Worm (Caenorhabditis elegans): Measurements from ENCODE around the gene enpl-1.

enpl-1 gene

DNA sequence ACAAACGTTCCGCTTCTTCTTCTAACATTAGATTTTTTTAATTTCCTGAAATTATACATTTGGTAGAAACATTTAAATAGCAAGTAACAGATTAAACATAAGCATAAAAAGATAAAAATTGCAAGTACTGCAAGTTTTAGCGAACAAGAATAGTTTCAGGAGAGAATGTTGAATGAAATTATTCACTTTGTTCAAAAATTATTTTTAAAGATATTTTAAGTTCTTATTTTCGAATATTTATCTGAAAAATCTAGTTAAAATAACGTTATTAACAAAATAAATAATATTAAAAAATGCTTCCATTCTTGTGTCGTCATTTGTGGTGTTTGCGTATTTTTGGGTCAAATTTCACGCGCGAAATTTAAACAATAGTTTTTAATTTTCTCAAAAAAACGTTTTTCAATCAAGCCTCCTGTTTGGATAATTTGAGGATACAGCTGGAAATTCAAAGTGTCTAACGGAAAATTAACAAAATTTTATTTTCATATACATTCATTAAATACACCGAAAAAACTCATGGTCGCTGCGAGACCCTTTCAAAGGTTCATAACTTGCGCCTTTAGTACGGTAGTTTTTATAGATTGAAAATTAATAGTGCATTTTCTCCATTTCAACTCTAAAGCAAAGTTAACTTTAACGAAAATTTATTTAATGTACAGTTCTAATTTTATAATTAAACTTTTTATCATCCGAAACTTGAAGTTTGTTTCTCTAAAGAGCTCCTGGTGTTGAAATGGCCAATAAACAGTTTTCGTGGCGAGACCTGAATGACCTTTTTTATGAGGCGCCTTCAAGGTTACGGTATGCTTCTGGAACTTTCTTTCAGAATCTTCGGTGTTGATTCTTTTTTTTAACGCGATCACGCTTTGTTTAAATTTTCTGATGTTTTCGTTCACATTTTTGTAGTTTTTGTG, 23.5 kb downstream of the enpl-1 start, which contains the start of gene skih-2:
Gene skih-2 (minus strand): TSS at position 51 of the 914 bp plus-strand sequence.
- TF ChIP-seq lin-15B (tag; optimal IDR thresholded peaks at IDR 0.05) (peak; percentile 28), nhr-25 (tag; optimal IDR thresholded peaks at IDR 0.05) (peak; percentile 14), nhr-23 (tag; optimal IDR thresholded peaks at IDR 0.05) (peak; percentile 33), ZK546.5 (tag; optimal IDR thresholded peaks at IDR 0.05) (no peak), nfya-1 (tag; optimal IDR thresholded peaks at IDR 0.05; ENCODE audit: insufficient read depth) (peak; percentile 62), jun-1 (tag; optimal IDR thresholded peaks at IDR 0.05) (no peak), zag-1 (tag; optimal IDR thresholded peaks at IDR 0.05) (no peak), pha-4 (tag; optimal IDR thresholded peaks at IDR 0.05) (peak; percentile 73)

- TF ChIP-seq elt-3 (tag; optimal IDR thresholded peaks at IDR 0.05) (no peak), ceh-9 (tag; optimal IDR thresholded peaks at IDR 0.05) (no peak), nhr-43 (tag; optimal IDR thresholded peaks at IDR 0.05; ENCODE audit: poor library complexity, severe bottlenecking) (no peak), daf-12 (tag; optimal IDR thresholded peaks at IDR 0.05) (no peak), snpc-4 (tag; optimal IDR thresholded peaks at IDR 0.05) (no peak), pha-4 (tag; optimal IDR thresholded peaks at IDR 0.05) (no peak), elt-1 (tag; optimal IDR thresholded peaks at IDR 0.05) (no peak), fkh-2 (tag; optimal IDR thresholded peaks at IDR 0.05) (no peak), skn-1 (tag; optimal IDR thresholded peaks at IDR 0.05) (no peak), nhr-67 (tag; optimal IDR thresholded peaks at IDR 0.05) (no peak)
Observed at ce11 chrIV:11143228-11143444, 24.0 kb downstream of the enpl-1 start, which contains the start of gene F01G4.4. Gene F01G4.4 (plus strand): TSS chrIV:11143345.

ce11 chrIV:11145929-11146339, 26.8 kb downstream of the enpl-1 start:
- TF ChIP-seq nhr-23 (tag; optimal IDR thresholded peaks at IDR 0.05) (no peak), ceh-16 (tag; optimal IDR thresholded peaks at IDR 0.05) (no peak), elt-1 (tag; optimal IDR thresholded peaks at IDR 0.05) (no peak), mdl-1 (tag; optimal IDR thresholded peaks at IDR 0.05) (no peak), skn-1 (tag; optimal IDR thresholded peaks at IDR 0.05) (no peak), ceh-9 (tag; optimal IDR thresholded peaks at IDR 0.05) (no peak), fkh-10 (GFP tag; optimal IDR thresholded peaks at IDR 0.05) (no peak), pha-4 (tag; optimal IDR thresholded peaks at IDR 0.05) (no peak), unc-39 (tag; optimal IDR thresholded peaks at IDR 0.05) (no peak), nhr-43 (tag; optimal IDR thresholded peaks at IDR 0.05; ENCODE audit: poor library complexity, severe bottlenecking) (no peak), nhr-28 (tag; optimal IDR thresholded peaks at IDR 0.05) (no peak), nhr-76 (tag; optimal IDR thresholded peaks at IDR 0.05) (no peak), fos-1 (tag; optimal IDR thresholded peaks at IDR 0.05) (no peak), lin-39 (tag; optimal IDR thresholded peaks at IDR 0.05) (no peak), egl-27 (tag; optimal IDR thresholded peaks at IDR 0.05) (no peak), nhr-12 (tag; optimal IDR thresholded peaks at IDR 0.05) (no peak), sea-2 (GFP tag; optimal IDR thresholded peaks at IDR 0.05) (no peak)

DNA sequence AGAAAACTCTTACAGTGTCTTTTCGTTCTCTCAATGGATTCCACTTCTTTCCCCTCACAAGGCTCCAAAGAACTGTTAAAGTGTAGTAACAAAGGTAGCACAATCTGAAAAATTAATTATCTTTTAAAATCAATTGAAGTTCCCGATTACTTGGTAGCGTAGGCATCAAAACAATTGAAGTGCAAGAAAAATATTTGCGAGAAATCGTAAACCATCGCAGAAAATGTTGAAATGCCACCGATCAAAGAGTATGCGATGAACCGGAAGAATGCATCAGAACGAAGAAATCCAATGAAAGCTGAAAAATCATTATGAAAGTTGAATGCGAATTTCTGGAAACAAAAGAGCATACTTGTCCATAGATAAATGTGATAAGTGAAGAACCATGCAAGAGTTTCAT, 27.4 kb downstream of the enpl-1 start:
- TF ChIP-seq fos-1 (tag; optimal IDR thresholded peaks at IDR 0.05) (no peak), ztf-4 (tag; optimal IDR thresholded peaks at IDR 0.05) (no peak)

- TF ChIP-seq ceh-28 (tag; optimal IDR thresholded peaks at IDR 0.05) (peak; percentile 16), ama-1 (optimal IDR thresholded peaks at IDR 0.05) (peak; percentile 61), ceh-9 (tag; optimal IDR thresholded peaks at IDR 0.05) (no peak), elt-1 (tag; optimal IDR thresholded peaks at IDR 0.05) (peak; percentile 17), nhr-43 (tag; optimal IDR thresholded peaks at IDR 0.05; ENCODE audit: poor library complexity, severe bottlenecking) (peak; percentile 67), zag-1 (tag; optimal IDR thresholded peaks at IDR 0.05) (peak; percentile 62), fos-1 (tag; optimal IDR thresholded peaks at IDR 0.05) (no peak), pha-4 (tag; optimal IDR thresholded peaks at IDR 0.05) (peak; percentile 25), mdl-1 (tag; optimal IDR thresholded peaks at IDR 0.05) (no peak), R02D3.7 (tag; optimal IDR thresholded peaks at IDR 0.05) (peak; percentile 49), nhr-12 (tag; optimal IDR thresholded peaks at IDR 0.05) (peak; percentile 17), sea-2 (GFP tag; optimal IDR thresholded peaks at IDR 0.05) (no peak), tbx-2 (tag; optimal IDR thresholded peaks at IDR 0.05) (peak; percentile 49), ceh-16 (tag; optimal IDR thresholded peaks at IDR 0.05) (peak; percentile 10), aly-2 (tag; optimal IDR thresholded peaks at IDR 0.05) (peak; percentile 20), ZK546.5 (tag; optimal IDR thresholded peaks at IDR 0.05) (peak; percentile 46), nhr-28 (tag; optimal IDR thresholded peaks at IDR 0.05) (no peak), elt-2 (tag; optimal IDR thresholded peaks at IDR 0.05) (peak; percentile 19), egl-5 (tag; optimal IDR thresholded peaks at IDR 0.05) (no peak), lsy-12 (tag; optimal IDR thresholded peaks at IDR 0.05) (peak; percentile 65), nhr-23 (tag; optimal IDR thresholded peaks at IDR 0.05) (peak; percentile 16)
Observed at ce11 chrIV:11146962-11147470, 27.9 kb downstream of the enpl-1 start, which contains the start of gene pigq-1. Gene pigq-1 (minus strand): TSS chrIV:11147247.
